Worm (Caenorhabditis elegans) whole organism, L3 larva: ENCODE data around the gene clc-6.

Experiments
- ama-1 ChIP-seq: fragments of 150-350 bp; optimal IDR thresholded peaks from 2 replicates; lab custom pipeline; 2018
- elt-2 ChIP-seq: sonication (generic microtip); optimal IDR thresholded peaks from 2 replicates; lab custom pipeline; 2016; ENCODE audit warnings: missing genetic modification reagents, mild to moderate bottlenecking, missing genetic modification characterization, missing compliant biosample characterization
- mml-1 ChIP-seq: fragments of 150-350 bp; sonication (generic microtip); optimal IDR thresholded peaks from 3 replicates; lab custom pipeline; 2014; ENCODE audit warnings: missing biosample characterization, missing genetic modification characterization
- nhr-12 ChIP-seq: fragments of 150-350 bp; optimal IDR thresholded peaks from 2 replicates; lab custom pipeline; 2014; ENCODE audit warnings: missing biosample characterization, missing genetic modification characterization
- nhr-237 ChIP-seq: fragments of 150-350 bp; optimal IDR thresholded peaks from 2 replicates; lab custom pipeline; 2014; ENCODE audit warnings: missing biosample characterization, missing genetic modification characterization
- skn-1 ChIP-seq: fragments of 150-350 bp; optimal IDR thresholded peaks from 2 replicates; lab custom pipeline; 2014; ENCODE audit warnings: missing biosample characterization, missing genetic modification characterization
- snpc-4 ChIP-seq: fragments of 150-350 bp; optimal IDR thresholded peaks from 2 replicates; lab custom pipeline; 2014; ENCODE audit warnings: missing biosample characterization, missing genetic modification characterization
- unc-62 ChIP-seq: fragments of 150-350 bp; sonication (generic microtip); optimal IDR thresholded peaks from 4 replicates; lab custom pipeline; 2014; ENCODE audit warnings: missing biosample characterization, missing genetic modification reagents, missing genetic modification characterization
- zag-1 ChIP-seq: fragments of 150-350 bp; optimal IDR thresholded peaks from 2 replicates; lab custom pipeline; 2014; ENCODE audit warnings: missing biosample characterization, missing genetic modification characterization
- ztf-11 ChIP-seq: fragments of 150-350 bp; optimal IDR thresholded peaks from 2 replicates; lab custom pipeline; 2014; ENCODE audit warnings: missing biosample characterization, missing genetic modification characterization

ce11 chrV:11214569-11214968 is 18.6 kb upstream of the clc-6 start:
- no peak for TF ChIP-seq zag-1 (tag; lab: Kevin White, UChicago)
- TF ChIP-seq ama-1 (lab: Kevin White, UChicago), result no peak
- no peak for TF ChIP-seq skn-1 (tag; lab: Kevin White, UChicago)
- TF ChIP-seq nhr-237, result no peak
- no peak for TF ChIP-seq unc-62
- TF ChIP-seq elt-2 (tag; lab: Kevin White, UChicago), result no peak
- TF ChIP-seq mml-1, result no peak
- no peak for TF ChIP-seq snpc-4
- no peak for TF ChIP-seq ztf-11 (tag; lab: Kevin White, UChicago)
- no peak for TF ChIP-seq nhr-12
